Worm (Caenorhabditis elegans) whole organism, midembryonic: ENCODE results near the gene unc-39.
A peak's percentile ranks its signal among the peaks of the same experiment; 100 is the strongest.

Experiments used
- T22C8.4 ChIP-seq: fragments of 200-800 bp; sonication (Bioruptor generic); IDR thresholded peaks from 2 replicates; pipeline ENCODE4 v1.3.6; 2022; ENCODE audit warnings: missing genetic modification characterization, missing compliant biosample characterization
- cog-1 ChIP-seq: sonication (generic microtip); optimal IDR thresholded peaks from 2 replicates; lab custom pipeline; 2016; ENCODE audit warnings: missing genetic modification characterization, missing compliant biosample characterization
- flt-1 ChIP-seq: fragments of 200-800 bp; sonication (Bioruptor generic); IDR thresholded peaks from 2 replicates; pipeline ENCODE4 v1.3.6; 2022; ENCODE audit warnings: missing genetic modification characterization, missing compliant biosample characterization
- klf-2 ChIP-seq: fragments of 200-800 bp; sonication (Bioruptor generic); conservative IDR thresholded peaks from 2 replicates; pipeline ENCODE4 v1.3.6; 2022; ENCODE audit warnings: missing genetic modification reagents, missing genetic modification characterization, missing compliant biosample characterization
- med-1 ChIP-seq: sonication (generic microtip); optimal IDR thresholded peaks from 2 replicates; lab custom pipeline; 2017; ENCODE audit warnings: missing genetic modification characterization, mild to moderate bottlenecking, missing compliant biosample characterization, antibody characterized with exemption, missing genetic modification reagents; ENCODE audit not compliant: insufficient read depth
- ref-1 ChIP-seq: fragments of 200-800 bp; sonication (Bioruptor generic); conservative IDR thresholded peaks from 2 replicates; pipeline ENCODE4 v1.3.6; 2022; ENCODE audit warnings: missing genetic modification reagents, missing genetic modification characterization, missing compliant biosample characterization
- tab-1 ChIP-seq: fragments of 200-800 bp; sonication (Bioruptor generic); IDR thresholded peaks from 2 replicates; pipeline ENCODE4 v1.3.6; 2022; ENCODE audit warnings: missing genetic modification characterization, missing compliant biosample characterization
- ztf-23 ChIP-seq: fragments of 200-800 bp; sonication (Bioruptor generic); IDR thresholded peaks from 2 replicates; pipeline ENCODE4 v1.3.6; 2022; ENCODE audit warnings: missing genetic modification reagents, missing genetic modification characterization, missing compliant biosample characterization
- ztf-29 ChIP-seq: fragments of 200-800 bp; sonication (Bioruptor generic); IDR thresholded peaks from 2 replicates; pipeline ENCODE4 v1.3.6; 2022; ENCODE audit warnings: missing genetic modification reagents, missing genetic modification characterization, missing compliant biosample characterization

- TF ChIP-seq tab-1 (GFP tag; lab: Robert Waterston, UW) (no peak), ztf-29 (no peak), T22C8.4 (GFP tag; lab: Robert Waterston, UW) (no peak), flt-1 (peak; percentile 78), ref-1 (GFP tag; lab: Robert Waterston, UW) (no peak), klf-2 (GFP tag; lab: Robert Waterston, UW) (0 out of 2 replicates have a peak, but pooled peaks have one; percentile 54), cog-1 (peak; percentile 84), med-1 (GFP tag; lab: Kevin White, UChicago) (no peak), ztf-23 (GFP tag; lab: Robert Waterston, UW) (peak; percentile 77)
Measured at ce11 chrV:14347234-14347826, 25.5 kb upstream of the unc-39 start, which contains the start of gene cept-2.
